Worm (Caenorhabditis elegans) whole organism, early embryonic: ENCODE measurements around the gene glrx-22.

Experiments
- ama-1 ChIP-seq: fragments of 150-350 bp; optimal IDR thresholded peaks from 2 replicates; lab custom pipeline; 2014
- hmg-4 ChIP-seq: fragments of 200-800 bp; sonication (Bioruptor generic); optimal IDR thresholded peaks from 2 replicates; lab custom pipeline; 2018; ENCODE audit warnings: mild to moderate bottlenecking, missing genetic modification characterization, missing compliant biosample characterization

- TF ChIP-seq hmg-4 (GFP tag; lab: Kevin White, UChicago) (no peak), ama-1 (no peak)
Measured at ce11 chrIV:8226474-8226873, 25.4 kb upstream of the glrx-22 start.
